Worm (Caenorhabditis elegans) whole organism, L1 larva: Measurements from ENCODE around the gene dct-7.

ENCODE experiments used
- ama-1 ChIP-seq: fragments of 150-350 bp; optimal IDR thresholded peaks from 2 replicates; lab custom pipeline; 2014
- ceh-8 ChIP-seq: fragments of 200-800 bp; sonication (Bioruptor generic); optimal IDR thresholded peaks from 2 replicates; lab custom pipeline; 2018; ENCODE audit warnings: mild to moderate bottlenecking, missing genetic modification characterization, moderate library complexity, missing compliant biosample characterization
- ces-1 ChIP-seq: fragments of 150-350 bp; optimal IDR thresholded peaks from 2 replicates; lab custom pipeline; 2014; ENCODE audit warnings: missing biosample characterization, missing genetic modification reagents, missing genetic modification characterization
- egl-27 ChIP-seq, 2 experiments: fragments of 150-350 bp in 1 of 2; sonication (generic microtip); optimal IDR thresholded peaks; 3 replicates each; lab custom pipeline; 2017 to 2018; ENCODE audit warnings: missing biosample characterization in 2 of 2, missing genetic modification characterization in 2 of 2, missing genetic modification reagents in 2 of 2
- jun-1 ChIP-seq: fragments of 150-350 bp; optimal IDR thresholded peaks from 2 replicates; lab custom pipeline; 2014; ENCODE audit warnings: missing biosample characterization, missing genetic modification reagents, missing genetic modification characterization
- lin-35 ChIP-seq, 2 experiments: fragments of 150-350 bp; optimal IDR thresholded peaks; 2 replicates each; lab custom pipeline; 2014; ENCODE audit warnings: missing biosample characterization in 2 of 2, missing genetic modification characterization in 2 of 2, missing genetic modification reagents in 2 of 2
- lsy-2 ChIP-seq, 2 experiments: fragments of 150-350 bp; optimal IDR thresholded peaks; 2 replicates each; lab custom pipeline; 2014; ENCODE audit warnings: missing biosample characterization in 2 of 2, missing genetic modification characterization in 2 of 2
- mab-9 ChIP-seq: fragments of 200-800 bp; sonication (Bioruptor generic); IDR thresholded peaks from 2 replicates; pipeline ENCODE4 v1.3.6; 2022; ENCODE audit warnings: missing genetic modification reagents, missing genetic modification characterization, missing compliant biosample characterization
- pqm-1 ChIP-seq: sonication (generic microtip); optimal IDR thresholded peaks from 3 replicates; lab custom pipeline; 2017; ENCODE audit warnings: missing biosample characterization, missing genetic modification characterization
- snpc-4 ChIP-seq: fragments of 150-350 bp; optimal IDR thresholded peaks from 2 replicates; lab custom pipeline; 2014; ENCODE audit warnings: missing biosample characterization, missing genetic modification characterization
- zag-1 ChIP-seq: fragments of 150-350 bp; optimal IDR thresholded peaks from 2 replicates; lab custom pipeline; 2014; ENCODE audit warnings: missing biosample characterization, missing genetic modification characterization

DNA sequence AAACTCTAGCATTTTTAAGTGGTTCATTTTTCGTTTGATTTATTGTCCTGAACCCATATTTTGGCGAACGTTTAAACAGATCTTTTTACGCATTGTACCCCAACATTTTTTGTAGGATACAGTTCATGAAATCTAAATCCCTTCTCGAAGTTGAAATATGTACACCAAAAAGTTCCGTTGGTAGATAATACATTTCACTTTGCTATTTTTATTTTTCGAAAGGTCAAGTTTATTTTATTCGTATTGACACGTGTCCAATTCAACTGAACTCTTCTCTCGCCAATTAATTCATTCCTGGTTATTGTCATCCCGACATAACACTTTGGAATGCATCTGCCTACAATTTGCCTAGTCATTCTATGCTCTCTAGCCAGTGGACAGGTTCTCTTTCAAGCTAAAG lies 19.4 kb downstream of the dct-7 start, which contains the start of gene F36A4.2:
- TF ChIP-seq egl-27 (tag; optimal IDR thresholded peaks at IDR 0.05; lab: Kevin White, UChicago), result no peak
- no peak for TF ChIP-seq mab-9 (GFP tag; lab: Robert Waterston, UW)
- TF ChIP-seq zag-1 (tag; lab: Kevin White, UChicago), result no peak
- no peak for TF ChIP-seq lin-35 (GFP tag; optimal IDR thresholded peaks at IDR 0.05; lab: Kevin White, UChicago)
- TF ChIP-seq snpc-4 (tag; lab: Kevin White, UChicago), result no peak
- TF ChIP-seq ama-1, result no peak
- no peak for TF ChIP-seq lsy-2 (tag; optimal IDR thresholded peaks at IDR 0.05; lab: Kevin White, UChicago)
- TF ChIP-seq jun-1, result no peak
- no peak for TF ChIP-seq pqm-1 (tag; lab: Kevin White, UChicago)
- no peak for TF ChIP-seq ceh-8 (GFP tag; lab: Kevin White, UChicago)
- no peak for TF ChIP-seq ces-1 (GFP tag; lab: Kevin White, UChicago)
